Fruit fly (Drosophila melanogaster): Measurements from ENCODE around the gene tnc.

tnc gene

DNA sequence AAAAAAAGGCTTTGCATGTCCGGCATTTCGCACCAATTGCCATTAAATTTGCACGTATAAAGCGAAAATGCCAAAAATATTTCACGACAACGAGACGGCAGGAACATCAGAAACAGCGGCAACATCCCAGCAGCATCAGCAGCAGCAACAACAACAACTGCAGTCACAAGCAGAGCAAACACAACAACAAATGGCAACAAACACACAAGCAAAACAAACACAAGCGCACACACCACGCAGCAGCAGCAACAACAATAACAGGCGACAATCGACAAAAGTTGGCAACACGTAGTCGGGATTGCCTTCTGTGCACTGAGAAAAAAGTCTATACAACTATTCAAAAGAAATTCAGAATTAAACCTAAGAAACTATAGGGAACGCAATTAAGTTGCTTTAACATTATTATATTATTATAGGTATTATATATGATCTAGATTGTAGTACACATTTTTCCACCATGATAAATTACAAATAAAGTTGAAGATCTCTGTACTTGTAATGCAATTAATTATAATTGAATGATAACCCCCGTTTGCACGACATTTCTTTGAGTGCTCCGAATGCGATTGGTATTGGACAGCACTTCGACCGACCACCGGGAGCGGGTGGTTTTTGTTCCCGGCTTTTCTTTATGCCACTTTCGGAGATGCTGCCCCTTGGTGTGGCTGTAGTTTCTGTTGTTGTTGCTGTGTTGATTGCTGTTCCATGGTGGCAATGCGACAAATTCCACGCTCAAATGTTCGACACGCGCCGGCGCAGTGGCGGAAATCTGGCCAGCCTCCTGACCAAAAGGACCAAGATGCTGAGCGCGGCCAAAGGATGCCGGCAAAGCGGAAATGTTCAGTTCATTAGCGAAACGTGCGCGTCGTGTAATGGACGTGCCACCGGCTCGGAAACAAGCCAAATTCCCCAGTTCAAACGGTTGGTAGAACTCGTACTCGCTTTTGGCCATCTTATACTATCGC lies at the start of gene tnc (continued):
- TF ChIP-seq CG7786 (GFP tag; optimal IDR thresholded peaks at IDR 0.05) = no peak
- peak; percentile 15 for TF ChIP-seq D19B (GFP tag; optimal IDR thresholded peaks at IDR 0.05)
- no peak for TF ChIP-seq CG42726 (GFP tag; IDR thresholded peaks at IDR 0.05; ENCODE audit: partially characterized antibody)
- no peak for TF ChIP-seq crp (GFP tag; optimal IDR thresholded peaks at IDR 0.05)
- TF ChIP-seq CG11696 (GFP tag; IDR thresholded peaks at IDR 0.05) = no peak
- peak; percentile 0 for TF ChIP-seq CG10462 (GFP tag; optimal IDR thresholded peaks at IDR 0.05)
- TF ChIP-seq gt (GFP tag; IDR thresholded peaks at IDR 0.05) = no peak
- no peak for TF ChIP-seq Gsc (GFP tag; IDR thresholded peaks at IDR 0.05)
- peak; percentile 51 for TF ChIP-seq org-1 (GFP tag; optimal IDR thresholded peaks at IDR 0.05)
- TF ChIP-seq en (GFP tag; optimal IDR thresholded peaks at IDR 0.05) = no peak
- TF ChIP-seq CG6765 (GFP tag; optimal IDR thresholded peaks at IDR 0.05) = peak; percentile 51
- TF ChIP-seq CG6854 (GFP tag; optimal IDR thresholded peaks at IDR 0.05) = peak; percentile 33
- peak; percentile 81 for TF ChIP-seq gem (tag; optimal IDR thresholded peaks at IDR 0.05)
- no peak for TF ChIP-seq ato (GFP tag; IDR thresholded peaks at IDR 0.05; ENCODE audit: partially characterized antibody)
- TF ChIP-seq Asciz (GFP tag; optimal IDR thresholded peaks at IDR 0.05) = peak; percentile 32
- no peak for TF ChIP-seq ara (GFP tag; IDR thresholded peaks at IDR 0.05)
- peak; percentile 34 for TF ChIP-seq CG9817 (tag; optimal IDR thresholded peaks at IDR 0.05)
- TF ChIP-seq CG1792 (GFP tag; optimal IDR thresholded peaks at IDR 0.05) = no peak
- peak; percentile 7 for TF ChIP-seq CG10654 (GFP tag; optimal IDR thresholded peaks at IDR 0.05)
- TF ChIP-seq pita (GFP tag; optimal IDR thresholded peaks at IDR 0.05) = no peak
- TF ChIP-seq CG3281 (GFP tag; optimal IDR thresholded peaks at IDR 0.05) = peak; percentile 57
- TF ChIP-seq CG8290 (GFP tag; optimal IDR thresholded peaks at IDR 0.05) = no peak
- TF ChIP-seq CG8290 (tag; optimal IDR thresholded peaks at IDR 0.05) = no peak
- TF ChIP-seq p53 (GFP tag; optimal IDR thresholded peaks at IDR 0.05) = no peak
- TF ChIP-seq ftz-f1 (GFP tag; optimal IDR thresholded peaks at IDR 0.05) = no peak
- no peak for TF ChIP-seq CG14860 (GFP tag; IDR thresholded peaks at IDR 0.05; ENCODE audit: partially characterized antibody)
- no peak for TF ChIP-seq ERR (GFP tag; optimal IDR thresholded peaks at IDR 0.05)
- peak; percentile 11 for TF ChIP-seq nom (GFP tag; optimal IDR thresholded peaks at IDR 0.05)
- TF ChIP-seq CG5245 (GFP tag; optimal IDR thresholded peaks at IDR 0.05) = no peak
- peak in 1 of 2 experiments; percentile 73 for TF ChIP-seq eve (GFP tag; optimal IDR thresholded peaks at IDR 0.05)
- no peak for TF ChIP-seq CG8478 (optimal IDR thresholded peaks at IDR 0.05)
- TF ChIP-seq ssp (GFP tag; IDR thresholded peaks at IDR 0.05) = peak; percentile 40; the same call in 1 of the 2 replicates
- TF ChIP-seq CG11247 (GFP tag; IDR thresholded peaks at IDR 0.05) = no peak
- no peak for TF ChIP-seq CG12299 (tag; optimal IDR thresholded peaks at IDR 0.05)
- no peak for TF ChIP-seq CG33557 (GFP tag; optimal IDR thresholded peaks at IDR 0.05)
- peak; percentile 60 for TF ChIP-seq CG12391 (tag; optimal IDR thresholded peaks at IDR 0.05)
- TF ChIP-seq ATbp (GFP tag; optimal IDR thresholded peaks at IDR 0.05) = peak; percentile 50
- TF ChIP-seq CG10431 (GFP tag; optimal IDR thresholded peaks at IDR 0.05) = no peak
- TF ChIP-seq fu2 (GFP tag; optimal IDR thresholded peaks at IDR 0.05) = no peak
- peak; percentile 97 for TF ChIP-seq CG5180 (GFP tag; optimal IDR thresholded peaks at IDR 0.05)
- TF ChIP-seq Hand (GFP tag; optimal IDR thresholded peaks at IDR 0.05) = peak; percentile 53
- no peak for TF ChIP-seq CG17612 (GFP tag; IDR thresholded peaks at IDR 0.05)
- TF ChIP-seq zfh1 (GFP tag; IDR thresholded peaks at IDR 0.05) = no peak
- TF ChIP-seq lola (GFP tag; optimal IDR thresholded peaks at IDR 0.05) = peak in 1 of 3 experiments; percentile 50
- no peak for TF ChIP-seq CG1647 (GFP tag; optimal IDR thresholded peaks at IDR 0.05)
- no peak for TF ChIP-seq ac (GFP tag; optimal IDR thresholded peaks at IDR 0.05)
